Worm (Caenorhabditis elegans): ENCODE results near the gene dhcr-24.

DNA sequence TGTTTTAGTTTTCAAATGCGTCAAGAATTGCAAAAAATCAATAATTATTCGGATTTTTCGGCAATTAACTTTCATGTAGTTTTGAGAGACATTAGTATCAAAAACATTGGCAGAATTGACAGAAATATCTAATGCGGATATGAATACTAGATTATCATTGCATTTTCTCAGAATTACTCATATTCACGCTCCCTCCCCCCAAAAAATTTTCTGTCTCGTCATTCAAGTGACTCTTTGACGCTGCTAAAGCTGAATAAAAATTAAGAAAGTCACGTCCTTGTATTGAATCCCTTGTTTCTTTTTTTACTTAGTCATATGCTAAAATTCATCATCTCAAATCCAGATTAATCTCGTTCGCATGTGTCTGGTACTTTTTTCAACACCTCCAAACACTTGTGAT, 32.7 kb upstream of the dhcr-24 start:
- no peak for TF ChIP-seq egl-27 (tag; optimal IDR thresholded peaks at IDR 0.05)
- no peak for TF ChIP-seq lin-13 (GFP tag; optimal IDR thresholded peaks at IDR 0.05)
- no peak for TF ChIP-seq aly-2 (tag; optimal IDR thresholded peaks at IDR 0.05)
- TF ChIP-seq nhr-12 (tag; optimal IDR thresholded peaks at IDR 0.05): no peak
- TF ChIP-seq F16B12.6 (tag; optimal IDR thresholded peaks at IDR 0.05): no peak
- no peak for TF ChIP-seq unc-130 (tag; optimal IDR thresholded peaks at IDR 0.05)
- TF ChIP-seq C16A3.4 (tag; optimal IDR thresholded peaks at IDR 0.05): no peak
- TF ChIP-seq lin-39 (tag; optimal IDR thresholded peaks at IDR 0.05): no peak
- peak; percentile 85 for TF ChIP-seq sox-4 (tag; optimal IDR thresholded peaks at IDR 0.05)
- TF ChIP-seq nhr-76 (tag; optimal IDR thresholded peaks at IDR 0.05): no peak
- no peak for TF ChIP-seq nhr-237 (tag; optimal IDR thresholded peaks at IDR 0.05)
- TF ChIP-seq zag-1 (tag; optimal IDR thresholded peaks at IDR 0.05): no peak

Data from whole organism, L1 larva.